Fruit fly (Drosophila melanogaster): ENCODE results near the gene CG42346.
A peak's percentile ranks its signal among the peaks of the same experiment; 100 is the strongest.
"Not testable (repeated sequence)": the region's sequence is repeated elsewhere in the genome, so short reads cannot be mapped to it uniquely, and the experiment has no call there.

CG42346 gene

dm6 chrX:22832099-22832498 lies at the start of gene CG42346:
TSS of gene CG42346 (plus strand) at chrX:22832399.
- TF ChIP-seq CTCF (optimal IDR thresholded peaks at IDR 0.05), result no peak
- TF ChIP-seq CG8478 (optimal IDR thresholded peaks at IDR 0.05), result no peak

dm6 chrX:22796073-22796472 lies 36.1 kb upstream of the CG42346 start:
- no peak for TF ChIP-seq CTCF (optimal IDR thresholded peaks at IDR 0.05)
- TF ChIP-seq CG8478 (optimal IDR thresholded peaks at IDR 0.05), result no peak

dm6 chrX:22811835-22812234 lies 20.4 kb upstream of the CG42346 start, which contains the start of gene CG12446:
TSS of gene CG12446 (minus strand) at chrX:22811935.
- not testable (repeated sequence) for TF ChIP-seq CG8478, CTCF (optimal IDR thresholded peaks at IDR 0.05)

dm6 chrX:22824669-22825068 lies 7.5 kb upstream of the CG42346 start:
- TF ChIP-seq CTCF (optimal IDR thresholded peaks at IDR 0.05), result peak; percentile 92 to 96
- TF ChIP-seq CG8478 (optimal IDR thresholded peaks at IDR 0.05), result no peak

- TF ChIP-seq CTCF (optimal IDR thresholded peaks at IDR 0.05) (no peak), CG8478 (optimal IDR thresholded peaks at IDR 0.05) (no peak)
Observed at dm6 chrX:22830509-22830908, 1.7 kb upstream of the CG42346 start.

dm6 chrX:22833534-22833933 lies 1.3 kb downstream of the CG42346 start:
- TF ChIP-seq CG8478 (optimal IDR thresholded peaks at IDR 0.05) (no peak), CTCF (optimal IDR thresholded peaks at IDR 0.05) (no peak)

dm6 chrX:22836438-22836837 lies 4.2 kb downstream of the CG42346 start:
- TF ChIP-seq CG8478 (optimal IDR thresholded peaks at IDR 0.05), result no peak
- TF ChIP-seq CTCF (optimal IDR thresholded peaks at IDR 0.05), result no peak

- TF ChIP-seq CTCF (optimal IDR thresholded peaks at IDR 0.05), result no peak
- TF ChIP-seq CG8478 (optimal IDR thresholded peaks at IDR 0.05), result no peak
Observed at dm6 chrX:22837338-22837737, 5.1 kb downstream of the CG42346 start.

dm6 chrX:22838405-22838804 lies 6.2 kb downstream of the CG42346 start:
- no peak for TF ChIP-seq CG8478 (optimal IDR thresholded peaks at IDR 0.05)
- TF ChIP-seq CTCF (optimal IDR thresholded peaks at IDR 0.05), result no peak

- TF ChIP-seq CTCF (optimal IDR thresholded peaks at IDR 0.05) (no peak), CG8478 (optimal IDR thresholded peaks at IDR 0.05) (no peak)
Observed at dm6 chrX:22846393-22846792, 14.2 kb downstream of the CG42346 start.

- no peak for TF ChIP-seq CG8478 (optimal IDR thresholded peaks at IDR 0.05)
- no peak for TF ChIP-seq CTCF (optimal IDR thresholded peaks at IDR 0.05)
Observed at dm6 chrX:22847247-22847646, 15.0 kb downstream of the CG42346 start.

dm6 chrX:22851289-22851688 lies 19.1 kb downstream of the CG42346 start:
- no peak for TF ChIP-seq CG8478 (optimal IDR thresholded peaks at IDR 0.05)
- TF ChIP-seq CTCF (optimal IDR thresholded peaks at IDR 0.05), result no peak

dm6 chrX:22854994-22855708 lies 23.0 kb downstream of the CG42346 start, which contains the start of gene fog:
TSS of gene fog (minus strand) at chrX:22855194.
- TF ChIP-seq CTCF (optimal IDR thresholded peaks at IDR 0.05) (no peak), CG8478 (optimal IDR thresholded peaks at IDR 0.05) (no peak)

dm6 chrX:22858076-22858475 lies 25.9 kb downstream of the CG42346 start:
- TF ChIP-seq CG8478 (optimal IDR thresholded peaks at IDR 0.05) (no peak), CTCF (optimal IDR thresholded peaks at IDR 0.05) (no peak)

dm6 chrX:22859286-22859685 lies 27.1 kb downstream of the CG42346 start:
- no peak for TF ChIP-seq CTCF (optimal IDR thresholded peaks at IDR 0.05)
- no peak for TF ChIP-seq CG8478 (optimal IDR thresholded peaks at IDR 0.05)

- no peak for TF ChIP-seq CG8478 (optimal IDR thresholded peaks at IDR 0.05)
- no peak for TF ChIP-seq CTCF (optimal IDR thresholded peaks at IDR 0.05)
Observed at dm6 chrX:22872512-22872911, 40.3 kb downstream of the CG42346 start, which contains the start of gene CG34334. TSS of gene CG34334 (plus strand) at chrX:22872812.

dm6 chrX:22917886-22918285 lies 85.7 kb downstream of the CG42346 start:
- TF ChIP-seq CTCF (optimal IDR thresholded peaks at IDR 0.05), result no peak
